Worm (Caenorhabditis elegans) whole organism, L3 larva: ENCODE measurements around the gene R02D5.3.

ENCODE experiments used
- R02D3.7 ChIP-seq: fragments of 150-350 bp; optimal IDR thresholded peaks from 2 replicates; lab custom pipeline; 2014; ENCODE audit warnings: missing biosample characterization, missing genetic modification characterization
- ZK546.5 ChIP-seq: sonication (generic microtip); optimal IDR thresholded peaks from 2 replicates; lab custom pipeline; 2017; ENCODE audit warnings: missing biosample characterization, missing genetic modification characterization
- ama-1 ChIP-seq: fragments of 150-350 bp; optimal IDR thresholded peaks from 2 replicates; lab custom pipeline; 2018
- ceh-28 ChIP-seq: fragments of 150-350 bp; optimal IDR thresholded peaks from 2 replicates; lab custom pipeline; 2014; ENCODE audit warnings: missing biosample characterization, missing genetic modification reagents, missing genetic modification characterization
- ceh-82 ChIP-seq: fragments of 150-350 bp; optimal IDR thresholded peaks from 2 replicates; lab custom pipeline; 2014; ENCODE audit warnings: missing biosample characterization, missing genetic modification characterization
- ceh-9 ChIP-seq: sonication (generic microtip); optimal IDR thresholded peaks from 2 replicates; lab custom pipeline; 2018; ENCODE audit warnings: missing biosample characterization, missing genetic modification characterization
- daf-12 ChIP-seq: fragments of 150-350 bp; optimal IDR thresholded peaks from 2 replicates; lab custom pipeline; 2014; ENCODE audit warnings: missing biosample characterization, missing genetic modification reagents, missing genetic modification characterization
- egl-27 ChIP-seq: sonication (generic microtip); optimal IDR thresholded peaks from 4 replicates; lab custom pipeline; 2017; ENCODE audit warnings: missing biosample characterization, missing genetic modification reagents, missing genetic modification characterization
- elt-1 ChIP-seq: fragments of 150-350 bp; optimal IDR thresholded peaks from 2 replicates; lab custom pipeline; 2014; ENCODE audit warnings: missing biosample characterization, missing genetic modification characterization
- elt-2 ChIP-seq: sonication (generic microtip); optimal IDR thresholded peaks from 2 replicates; lab custom pipeline; 2016; ENCODE audit warnings: missing genetic modification reagents, mild to moderate bottlenecking, missing genetic modification characterization, missing compliant biosample characterization
- elt-3 ChIP-seq, 3 experiments: fragments of 150-350 bp in 1 of 3; sonication (generic microtip) in 2 of 3; optimal IDR thresholded peaks; 2 replicates in 2 of 3; 4 replicates in 1 of 3; lab custom pipeline; 2014 to 2017; ENCODE audit warnings: missing biosample characterization in 3 of 3, missing genetic modification characterization in 3 of 3
- eor-1 ChIP-seq, 2 experiments: fragments of 150-350 bp; optimal IDR thresholded peaks; 2 replicates each; lab custom pipeline; 2014 to 2018; ENCODE audit warnings: missing biosample characterization in 2 of 2, missing genetic modification characterization in 2 of 2
- fkh-10 ChIP-seq: sonication (generic microtip); optimal IDR thresholded peaks from 2 replicates; lab custom pipeline; 2017; ENCODE audit warnings: missing biosample characterization, missing genetic modification reagents, missing genetic modification characterization
- fkh-2 ChIP-seq: fragments of 150-350 bp; optimal IDR thresholded peaks from 2 replicates; lab custom pipeline; 2014; ENCODE audit warnings: missing biosample characterization, missing genetic modification reagents, missing genetic modification characterization
- fos-1 ChIP-seq: fragments of 150-350 bp; optimal IDR thresholded peaks from 2 replicates; lab custom pipeline; 2014; ENCODE audit warnings: missing biosample characterization, missing genetic modification characterization
- hmg-11 ChIP-seq: sonication (generic microtip); optimal IDR thresholded peaks from 2 replicates; lab custom pipeline; 2016; ENCODE audit warnings: missing genetic modification characterization, missing compliant biosample characterization
- jun-1 ChIP-seq: fragments of 150-350 bp; optimal IDR thresholded peaks from 2 replicates; lab custom pipeline; 2014; ENCODE audit warnings: missing biosample characterization, missing genetic modification reagents, missing genetic modification characterization
- lin-15B ChIP-seq: fragments of 150-350 bp; optimal IDR thresholded peaks from 2 replicates; lab custom pipeline; 2014; ENCODE audit warnings: missing biosample characterization, missing genetic modification characterization
- lin-39 ChIP-seq: fragments of 150-350 bp; optimal IDR thresholded peaks from 2 replicates; lab custom pipeline; 2018; ENCODE audit warnings: missing biosample characterization, missing genetic modification reagents, missing genetic modification characterization
- lsy-12 ChIP-seq: sonication (generic microtip); optimal IDR thresholded peaks from 2 replicates; lab custom pipeline; 2016; ENCODE audit warnings: mild to moderate bottlenecking, missing genetic modification characterization, missing compliant biosample characterization
- mdl-1 ChIP-seq: fragments of 150-350 bp; optimal IDR thresholded peaks from 2 replicates; lab custom pipeline; 2014; ENCODE audit warnings: missing biosample characterization, missing genetic modification characterization
- mml-1 ChIP-seq: fragments of 150-350 bp; sonication (generic microtip); optimal IDR thresholded peaks from 3 replicates; lab custom pipeline; 2014; ENCODE audit warnings: missing biosample characterization, missing genetic modification characterization
- nfya-1 ChIP-seq: sonication (generic microtip); optimal IDR thresholded peaks from 2 replicates; lab custom pipeline; 2017; ENCODE audit warnings: missing genetic modification characterization, mild to moderate bottlenecking, missing compliant biosample characterization, antibody characterized with exemption, moderate library complexity; ENCODE audit not compliant: insufficient read depth
- nhr-11 ChIP-seq: fragments of 150-350 bp; optimal IDR thresholded peaks from 2 replicates; lab custom pipeline; 2014; ENCODE audit warnings: missing biosample characterization, missing genetic modification characterization
- nhr-12 ChIP-seq: fragments of 150-350 bp; optimal IDR thresholded peaks from 2 replicates; lab custom pipeline; 2014; ENCODE audit warnings: missing biosample characterization, missing genetic modification characterization
- nhr-23 ChIP-seq: fragments of 150-350 bp; optimal IDR thresholded peaks from 2 replicates; lab custom pipeline; 2014; ENCODE audit warnings: missing biosample characterization, missing genetic modification reagents, missing genetic modification characterization
- nhr-237 ChIP-seq: fragments of 150-350 bp; optimal IDR thresholded peaks from 2 replicates; lab custom pipeline; 2014; ENCODE audit warnings: missing biosample characterization, missing genetic modification characterization
- nhr-25 ChIP-seq: sonication (generic microtip); optimal IDR thresholded peaks from 2 replicates; lab custom pipeline; 2017; ENCODE audit warnings: missing biosample characterization, missing genetic modification characterization
- nhr-43 ChIP-seq: sonication (generic microtip); optimal IDR thresholded peaks from 2 replicates; lab custom pipeline; 2016; ENCODE audit warnings: mild to moderate bottlenecking, missing genetic modification characterization, missing compliant biosample characterization; ENCODE audit not compliant: poor library complexity, severe bottlenecking
- nhr-67 ChIP-seq: fragments of 150-350 bp; optimal IDR thresholded peaks from 2 replicates; lab custom pipeline; 2014; ENCODE audit warnings: missing biosample characterization, missing genetic modification characterization
- nhr-76 ChIP-seq: fragments of 150-350 bp; sonication (generic microtip); optimal IDR thresholded peaks from 5 replicates; lab custom pipeline; 2014; ENCODE audit warnings: missing biosample characterization, missing genetic modification characterization
- pha-4 ChIP-seq: fragments of 150-350 bp; optimal IDR thresholded peaks from 2 replicates; lab custom pipeline; 2014; ENCODE audit warnings: missing biosample characterization, missing genetic modification reagents, missing genetic modification characterization
- pqm-1 ChIP-seq: fragments of 150-350 bp; optimal IDR thresholded peaks from 2 replicates; lab custom pipeline; 2017; ENCODE audit warnings: missing biosample characterization, missing genetic modification characterization, inconsistent platforms
- sea-2 ChIP-seq: fragments of 150-350 bp; sonication (generic microtip); optimal IDR thresholded peaks from 4 replicates; lab custom pipeline; 2014; ENCODE audit warnings: missing biosample characterization, missing genetic modification reagents, missing genetic modification characterization
- snpc-4 ChIP-seq: fragments of 150-350 bp; optimal IDR thresholded peaks from 2 replicates; lab custom pipeline; 2014; ENCODE audit warnings: missing biosample characterization, missing genetic modification characterization
- unc-39 ChIP-seq: sonication (generic microtip); optimal IDR thresholded peaks from 4 replicates; lab custom pipeline; 2017; ENCODE audit warnings: missing biosample characterization, missing genetic modification characterization
- zag-1 ChIP-seq: fragments of 150-350 bp; optimal IDR thresholded peaks from 2 replicates; lab custom pipeline; 2014; ENCODE audit warnings: missing biosample characterization, missing genetic modification characterization
- ztf-11 ChIP-seq: fragments of 150-350 bp; optimal IDR thresholded peaks from 2 replicates; lab custom pipeline; 2014; ENCODE audit warnings: missing biosample characterization, missing genetic modification characterization

The R02D5.3 gene

DNA sequence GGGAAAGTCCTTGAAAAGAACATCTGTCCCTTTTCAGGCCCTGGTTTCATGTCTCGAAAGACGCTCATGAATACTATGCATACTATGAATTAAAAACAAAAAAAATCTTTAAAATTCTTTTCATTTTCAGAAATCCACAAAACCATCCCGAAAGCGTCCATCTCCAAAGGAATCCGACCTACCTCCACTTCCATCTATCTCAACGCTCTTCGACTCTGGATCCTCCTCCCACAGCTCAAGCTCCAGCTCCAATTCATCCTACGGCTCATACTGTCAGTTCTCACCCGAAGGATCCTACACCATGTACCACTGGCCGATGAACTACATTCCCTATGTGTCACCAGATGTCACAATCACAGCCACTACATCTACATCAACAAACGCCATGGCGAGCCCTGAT lies 25.6 kb downstream of the R02D5.3 start:
- TF ChIP-seq nhr-237 (no peak), nhr-11 (no peak), pha-4 (tag; lab: Kevin White, UChicago) (no peak), fkh-10 (GFP tag; lab: Kevin White, UChicago) (no peak), sea-2 (GFP tag; lab: Kevin White, UChicago) (no peak), jun-1 (tag; lab: Kevin White, UChicago) (no peak), ama-1 (lab: Kevin White, UChicago) (no peak), daf-12 (tag; lab: Kevin White, UChicago) (no peak), zag-1 (tag; lab: Kevin White, UChicago) (no peak), ceh-9 (tag; lab: Kevin White, UChicago) (no peak), snpc-4 (tag; lab: Kevin White, UChicago) (no peak), nhr-67 (tag; lab: Kevin White, UChicago) (no peak), mml-1 (tag; lab: Kevin White, UChicago) (no peak), elt-2 (no peak)

DNA sequence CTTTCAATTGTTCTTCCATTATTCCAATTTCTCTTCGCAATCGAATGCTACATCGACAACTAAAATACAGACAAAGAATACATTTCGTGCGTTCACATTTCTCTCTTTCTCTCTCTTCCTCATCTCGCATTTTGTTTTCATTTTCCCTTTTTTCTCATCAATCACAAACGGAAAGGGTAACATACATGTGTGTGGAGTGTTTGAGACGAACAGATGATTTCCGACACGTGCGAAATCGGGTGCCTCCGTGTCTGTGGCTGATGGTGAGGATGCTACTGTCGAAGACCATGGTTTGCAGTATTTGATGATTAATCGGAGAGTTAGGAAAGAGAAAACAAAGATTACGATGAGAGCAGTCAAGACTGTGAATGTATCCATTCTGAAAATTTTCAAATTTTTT lies 27.8 kb downstream of the R02D5.3 start, which contains the start of gene R02D5.9:
Gene R02D5.9, minus strand, starts transcription at position 378 of the 400 bp plus-strand sequence.
- TF ChIP-seq nfya-1 (tag; lab: Kevin White, UChicago) = no peak
- peak; percentile 24 for TF ChIP-seq mdl-1 (tag; lab: Kevin White, UChicago)
- peak; percentile 50 for TF ChIP-seq nhr-43
- no peak for TF ChIP-seq egl-27 (tag; lab: Kevin White, UChicago)
- peak; percentile 67 for TF ChIP-seq lin-39 (tag; lab: Kevin White, UChicago)
- peak; percentile 89 for TF ChIP-seq nhr-25
- TF ChIP-seq nhr-23 (tag; lab: Kevin White, UChicago) = peak; percentile 68
- TF ChIP-seq eor-1 (tag; optimal IDR thresholded peaks at IDR 0.05; lab: Kevin White, UChicago) = no peak
- peak; percentile 15 for TF ChIP-seq elt-1 (tag; lab: Kevin White, UChicago)
- TF ChIP-seq lsy-12 = no peak
- TF ChIP-seq, all 47 proteins: peak for 6

- no peak for TF ChIP-seq ama-1 (lab: Kevin White, UChicago)
- no peak for TF ChIP-seq pha-4 (tag; lab: Kevin White, UChicago)
- TF ChIP-seq elt-2 = no peak
- no peak for TF ChIP-seq eor-1 (tag; optimal IDR thresholded peaks at IDR 0.05; lab: Kevin White, UChicago)
- no peak for TF ChIP-seq elt-1 (tag; lab: Kevin White, UChicago)
- no peak for TF ChIP-seq lin-15B (tag; lab: Kevin White, UChicago)
- TF ChIP-seq ceh-9 (tag; lab: Kevin White, UChicago) = no peak
- no peak for TF ChIP-seq daf-12 (tag; lab: Kevin White, UChicago)
- TF ChIP-seq ZK546.5 (tag; lab: Kevin White, UChicago) = no peak
- TF ChIP-seq, all 47 proteins: peak for 0
These were observed 35.0 kb downstream of the R02D5.3 start, which contains the start of gene R02D5.6 for ce11 chrV:14518010-14518409. TSS of gene R02D5.6 (minus strand) at chrV:14518110.

ce11 chrV:14519268-14519667 lies 36.3 kb downstream of the R02D5.3 start, which contains the start of gene R02D5.8:
TSS of gene R02D5.8 (minus strand) at chrV:14519368.
- TF ChIP-seq unc-39 (tag; lab: Kevin White, UChicago) = no peak
- no peak for TF ChIP-seq snpc-4 (tag; lab: Kevin White, UChicago)
- no peak for TF ChIP-seq hmg-11 (tag; lab: Kevin White, UChicago)
- TF ChIP-seq ceh-28 (tag; lab: Kevin White, UChicago) = no peak
- no peak for TF ChIP-seq lsy-12
- no peak for TF ChIP-seq daf-12 (tag; lab: Kevin White, UChicago)
- no peak for TF ChIP-seq elt-3 (tag; optimal IDR thresholded peaks at IDR 0.05; lab: Kevin White, UChicago)
- no peak for TF ChIP-seq mml-1 (tag; lab: Kevin White, UChicago)
- no peak for TF ChIP-seq nhr-11
- TF ChIP-seq ZK546.5 (tag; lab: Kevin White, UChicago) = no peak
- TF ChIP-seq ztf-11 (tag; lab: Kevin White, UChicago) = no peak
- TF ChIP-seq nhr-76 = no peak
- TF ChIP-seq zag-1 (tag; lab: Kevin White, UChicago) = no peak
- no peak for TF ChIP-seq pqm-1 (tag; lab: Kevin White, UChicago)
- TF ChIP-seq, all 47 proteins: peak for 0

ce11 chrV:14521000-14521399 lies 38.0 kb downstream of the R02D5.3 start, which contains the start of gene C53A5.17:
TSS of gene C53A5.17 (minus strand) at chrV:14521100.
- TF ChIP-seq R02D3.7 (tag; lab: Kevin White, UChicago) = no peak
- no peak for TF ChIP-seq ZK546.5 (tag; lab: Kevin White, UChicago)
- TF ChIP-seq ceh-82 (tag; lab: Kevin White, UChicago) = no peak
- TF ChIP-seq nhr-12 (tag; lab: Kevin White, UChicago) = no peak
- no peak for TF ChIP-seq hmg-11 (tag; lab: Kevin White, UChicago)
- no peak for TF ChIP-seq elt-3 (tag; optimal IDR thresholded peaks at IDR 0.05; lab: Kevin White, UChicago)
- TF ChIP-seq pha-4 (tag; lab: Kevin White, UChicago) = no peak
- TF ChIP-seq fkh-2 (tag; lab: Kevin White, UChicago) = no peak
- TF ChIP-seq lsy-12 = no peak
- TF ChIP-seq sea-2 (GFP tag; lab: Kevin White, UChicago) = no peak
- no peak for TF ChIP-seq nfya-1 (tag; lab: Kevin White, UChicago)
- no peak for TF ChIP-seq nhr-237
- TF ChIP-seq nhr-76 = no peak
- no peak for TF ChIP-seq fos-1 (tag; lab: Kevin White, UChicago)
- TF ChIP-seq snpc-4 (tag; lab: Kevin White, UChicago) = no peak
- no peak for TF ChIP-seq jun-1 (tag; lab: Kevin White, UChicago)
